Worm (Caenorhabditis elegans) whole organism, L2 larva: ENCODE data around the gene F11C1.1.

Source experiments
- F13H6.1 ChIP-seq: sonication (generic microtip); optimal IDR thresholded peaks from 2 replicates; lab custom pipeline; 2016; ENCODE audit warnings: missing genetic modification characterization, missing compliant biosample characterization
- aly-2 ChIP-seq: fragments of 150-350 bp; optimal IDR thresholded peaks from 2 replicates; lab custom pipeline; 2014; ENCODE audit warnings: missing biosample characterization, missing genetic modification characterization
- fos-1 ChIP-seq: fragments of 150-350 bp; optimal IDR thresholded peaks from 2 replicates; lab custom pipeline; 2014; ENCODE audit warnings: missing biosample characterization, missing genetic modification characterization
- lin-13 ChIP-seq: fragments of 150-350 bp; optimal IDR thresholded peaks from 2 replicates; lab custom pipeline; 2014; ENCODE audit warnings: missing biosample characterization, missing genetic modification reagents, missing genetic modification characterization
- lin-39 ChIP-seq: fragments of 150-350 bp; optimal IDR thresholded peaks from 2 replicates; lab custom pipeline; 2014; ENCODE audit warnings: missing biosample characterization, missing genetic modification reagents, missing genetic modification characterization
- nhr-25 ChIP-seq: fragments of 150-350 bp; sonication (generic microtip); optimal IDR thresholded peaks from 3 replicates; lab custom pipeline; 2014; ENCODE audit warnings: missing biosample characterization, missing genetic modification characterization
- nhr-6 ChIP-seq: fragments of 150-350 bp; optimal IDR thresholded peaks from 2 replicates; lab custom pipeline; 2014; ENCODE audit warnings: missing biosample characterization, missing genetic modification characterization
- nhr-77 ChIP-seq: fragments of 150-350 bp; optimal IDR thresholded peaks from 2 replicates; lab custom pipeline; 2014; ENCODE audit warnings: missing biosample characterization, missing genetic modification characterization
- sem-4 ChIP-seq: fragments of 150-350 bp; optimal IDR thresholded peaks from 2 replicates; lab custom pipeline; 2014; ENCODE audit warnings: missing biosample characterization, missing genetic modification reagents, missing genetic modification characterization

- TF ChIP-seq aly-2 (tag; lab: Kevin White, UChicago) (no peak), nhr-77 (no peak), nhr-25 (no peak), lin-39 (tag; lab: Kevin White, UChicago) (no peak), nhr-6 (no peak), fos-1 (tag; lab: Kevin White, UChicago) (no peak), F13H6.1 (tag; lab: Kevin White, UChicago) (no peak), lin-13 (GFP tag; lab: Kevin White, UChicago) (no peak), sem-4 (no peak)
Measured at ce11 chrX:12937521-12937920, 52.9 kb downstream of the F11C1.1 start.
